Worm (Caenorhabditis elegans): Measurements from ENCODE around the gene lbp-4.

- TF ChIP-seq dve-1 (tag; optimal IDR thresholded peaks at IDR 0.05) = no peak
- TF ChIP-seq unc-86 (tag; optimal IDR thresholded peaks at IDR 0.05) = no peak
- TF ChIP-seq ceh-31 (tag; optimal IDR thresholded peaks at IDR 0.05) = no peak
Observed at ce11 chrV:7770961-7771360, 49.4 kb upstream of the lbp-4 start, which contains the start of gene frpr-3.

Data from whole organism, late embryonic.